Fruit fly (Drosophila melanogaster) whole organism, embryonic: ENCODE results near the gene Rpt5.

Experiments
- CG1024 ChIP-seq: fragments of 200-800 bp; sonication (Bioruptor generic); IDR thresholded peaks from 2 replicates; pipeline ENCODE4 v1.3.6; 2022; ENCODE audit warnings: missing biosample characterization, missing genetic modification characterization
- CG10543 ChIP-seq: fragments of 200-800 bp; sonication (Bioruptor generic); optimal IDR thresholded peaks from 3 replicates; lab custom pipeline; 2017; ENCODE audit warnings: missing biosample characterization, mild to moderate bottlenecking, missing genetic modification characterization, moderate library complexity
- CG11504 ChIP-seq: fragments of 200-800 bp; sonication (Bioruptor generic); optimal IDR thresholded peaks from 3 replicates; lab custom pipeline; 2019; ENCODE audit warnings: missing biosample characterization, mild to moderate bottlenecking, missing genetic modification characterization, moderate library complexity
- CG12299 ChIP-seq: fragments of 200-800 bp; sonication (Bioruptor generic); optimal IDR thresholded peaks from 2 replicates; lab custom pipeline; 2018; ENCODE audit warnings: missing biosample characterization, mild to moderate bottlenecking, missing genetic modification characterization
- CG12659 ChIP-seq: fragments of 200-800 bp; sonication (Bioruptor generic); optimal IDR thresholded peaks from 3 replicates; lab custom pipeline; 2017; ENCODE audit warnings: mild to moderate bottlenecking, missing biosample characterization, missing genetic modification reagents, missing genetic modification characterization
- CG12744 ChIP-seq: fragments of 200-800 bp; sonication (Bioruptor generic); optimal IDR thresholded peaks from 2 replicates; lab custom pipeline; 2016; ENCODE audit warnings: missing biosample characterization, missing genetic modification characterization
- CG15696 ChIP-seq: fragments of 200-800 bp; sonication (Bioruptor generic); optimal IDR thresholded peaks from 2 replicates; lab custom pipeline; 2019; ENCODE audit warnings: missing biosample characterization, mild to moderate bottlenecking, missing genetic modification characterization, moderate library complexity
- CG16815 ChIP-seq: fragments of 200-800 bp; sonication (Bioruptor generic); optimal IDR thresholded peaks from 3 replicates; lab custom pipeline; 2017; ENCODE audit warnings: missing biosample characterization, mild to moderate bottlenecking, missing genetic modification characterization
- CG18476 ChIP-seq: fragments of 200-800 bp; sonication (Bioruptor generic); optimal IDR thresholded peaks from 2 replicates; lab custom pipeline; 2016; ENCODE audit warnings: missing biosample characterization, mild to moderate bottlenecking, missing genetic modification characterization
- CG18599 ChIP-seq: fragments of 200-800 bp; sonication (Bioruptor generic); optimal IDR thresholded peaks from 3 replicates; lab custom pipeline; 2017; ENCODE audit warnings: missing biosample characterization, missing genetic modification characterization, mild to moderate bottlenecking, moderate library complexity, missing genetic modification reagents
- CG2202 ChIP-seq: fragments of 200-800 bp; sonication (Bioruptor generic); optimal IDR thresholded peaks from 2 replicates; lab custom pipeline; 2018; ENCODE audit warnings: missing biosample characterization, mild to moderate bottlenecking, missing genetic modification characterization
- CG3065 ChIP-seq: fragments of 200-800 bp; sonication (Bioruptor generic); optimal IDR thresholded peaks from 2 replicates; lab custom pipeline; 2016; ENCODE audit warnings: missing biosample characterization, missing genetic modification characterization
- CG3281 ChIP-seq: fragments of 200-800 bp; sonication (Bioruptor generic); optimal IDR thresholded peaks from 3 replicates; lab custom pipeline; 2017; ENCODE audit warnings: missing biosample characterization, mild to moderate bottlenecking, missing genetic modification characterization
- CG34376 ChIP-seq: fragments of 200-800 bp; sonication (Bioruptor generic); optimal IDR thresholded peaks from 2 replicates; lab custom pipeline; 2018; ENCODE audit warnings: missing biosample characterization, mild to moderate bottlenecking, missing genetic modification characterization
- CG6813 ChIP-seq: fragments of 200-800 bp; sonication (Bioruptor generic); optimal IDR thresholded peaks from 2 replicates; lab custom pipeline; 2017; ENCODE audit warnings: missing biosample characterization, missing genetic modification characterization, mild to moderate bottlenecking, moderate library complexity, missing genetic modification reagents
- CG7745 ChIP-seq: fragments of 200-800 bp; sonication (Bioruptor generic); optimal IDR thresholded peaks from 2 replicates; lab custom pipeline; 2018; ENCODE audit warnings: missing biosample characterization, mild to moderate bottlenecking, missing genetic modification characterization, moderate library complexity
- CG8944 ChIP-seq: fragments of 200-800 bp; sonication (Bioruptor generic); optimal IDR thresholded peaks from 3 replicates; lab custom pipeline; 2016; ENCODE audit warnings: missing biosample characterization, missing genetic modification characterization
- CTCF ChIP-seq: fragments of 200-800 bp; sonication (Bioruptor generic); optimal IDR thresholded peaks from 2 replicates; lab custom pipeline; 2017; ENCODE audit warnings: missing biosample characterization, mild to moderate bottlenecking, missing genetic modification characterization, moderate library complexity
- Dad ChIP-seq: fragments of 200-800 bp; sonication (Bioruptor generic); optimal IDR thresholded peaks from 3 replicates; lab custom pipeline; 2016; ENCODE audit warnings: missing biosample characterization, missing genetic modification characterization
- Doc2 ChIP-seq: fragments of 200-800 bp; sonication (Bioruptor generic); IDR thresholded peaks from 2 replicates; pipeline ENCODE4 v1.3.6; 2022; ENCODE audit warnings: missing biosample characterization, missing genetic modification characterization
- Dp ChIP-seq: fragments of 200-800 bp; sonication (Bioruptor generic); optimal IDR thresholded peaks from 2 replicates; lab custom pipeline; 2018; ENCODE audit warnings: missing biosample characterization, mild to moderate bottlenecking, missing genetic modification characterization, moderate library complexity
- Fer1 ChIP-seq: fragments of 200-800 bp; sonication (Bioruptor generic); optimal IDR thresholded peaks from 2 replicates; lab custom pipeline; 2017; ENCODE audit warnings: missing biosample characterization, mild to moderate bottlenecking, missing genetic modification characterization
- GATAe ChIP-seq: fragments of 200-800 bp; sonication (Bioruptor generic); conservative IDR thresholded peaks from 2 replicates; pipeline ENCODE4 v1.3.6; 2022; ENCODE audit warnings: missing biosample characterization, missing genetic modification characterization
- Hey ChIP-seq: fragments of 200-800 bp; sonication (Bioruptor generic); optimal IDR thresholded peaks from 3 replicates; lab custom pipeline; 2018; ENCODE audit warnings: missing biosample characterization, mild to moderate bottlenecking, missing genetic modification characterization
- HmgZ ChIP-seq: fragments of 200-800 bp; sonication (Bioruptor generic); optimal IDR thresholded peaks from 2 replicates; lab custom pipeline; 2018; ENCODE audit warnings: missing biosample characterization, mild to moderate bottlenecking, missing genetic modification characterization
- Med ChIP-seq: fragments of 200-800 bp; sonication (Bioruptor generic); peaks from one replicate; lab custom pipeline; 2016; ENCODE audit warnings: missing biosample characterization, missing genetic modification characterization, mild to moderate bottlenecking, inconsistent platforms, moderate library complexity
- Optix ChIP-seq: fragments of 200-800 bp; sonication (Bioruptor generic); IDR thresholded peaks from 3 replicates; pipeline ENCODE4 v1.3.6; 2022; ENCODE audit warnings: missing biosample characterization, missing genetic modification characterization
- Xrp1 ChIP-seq: fragments of 200-800 bp; sonication (Bioruptor generic); IDR thresholded peaks from 2 replicates; pipeline ENCODE4 v1.3.6; 2022; ENCODE audit warnings: missing biosample characterization, missing genetic modification characterization
- YL-1 ChIP-seq: fragments of 200-800 bp; sonication (Bioruptor generic); optimal IDR thresholded peaks from 3 replicates; lab custom pipeline; 2017; ENCODE audit warnings: missing biosample characterization, mild to moderate bottlenecking, missing genetic modification characterization
- ac ChIP-seq: fragments of 200-800 bp; sonication (Bioruptor generic); optimal IDR thresholded peaks from 3 replicates; lab custom pipeline; 2017; ENCODE audit warnings: missing biosample characterization, mild to moderate bottlenecking, missing genetic modification characterization
- ara ChIP-seq: fragments of 200-800 bp; sonication (Bioruptor generic); IDR thresholded peaks from 2 replicates; pipeline ENCODE4 v1.3.6; 2022; ENCODE audit warnings: missing biosample characterization, missing genetic modification characterization
- bsh ChIP-seq, 2 experiments: fragments of 200-800 bp; sonication (Bioruptor generic); optimal IDR thresholded peaks; 2 replicates each; lab custom pipeline; 2017 to 2018; ENCODE audit warnings: mild to moderate bottlenecking in 2 of 2, missing biosample characterization in 2 of 2, missing genetic modification characterization in 2 of 2, moderate library complexity in 1 of 2
- caup ChIP-seq: fragments of 200-800 bp; sonication (Bioruptor generic); optimal IDR thresholded peaks from 3 replicates; lab custom pipeline; 2017; ENCODE audit warnings: missing biosample characterization, mild to moderate bottlenecking, missing genetic modification characterization, moderate library complexity; ENCODE audit not compliant: severe bottlenecking
- crol ChIP-seq: fragments of 200-800 bp; sonication (Bioruptor generic); IDR thresholded peaks from 2 replicates; pipeline ENCODE4 v1.3.6; 2022; ENCODE audit warnings: missing biosample characterization, missing genetic modification characterization
- cwo ChIP-seq: fragments of 200-800 bp; sonication (Bioruptor generic); optimal IDR thresholded peaks from 3 replicates; lab custom pipeline; 2017; ENCODE audit warnings: missing biosample characterization, missing genetic modification characterization, mild to moderate bottlenecking, moderate library complexity, missing genetic modification reagents
- da ChIP-seq: fragments of 200-800 bp; sonication (Bioruptor generic); optimal IDR thresholded peaks from 2 replicates; lab custom pipeline; 2016; ENCODE audit warnings: missing biosample characterization, missing genetic modification characterization
- danr ChIP-seq: fragments of 200-800 bp; sonication (Bioruptor generic); IDR thresholded peaks from 2 replicates; pipeline ENCODE4 v1.3.6; 2022; ENCODE audit warnings: missing biosample characterization, missing genetic modification characterization
- dati ChIP-seq: fragments of 200-800 bp; sonication (Bioruptor generic); IDR thresholded peaks from 2 replicates; pipeline ENCODE4 v1.3.6; 2022; ENCODE audit warnings: missing biosample characterization, missing genetic modification characterization
- en ChIP-seq: fragments of 200-800 bp; sonication (Bioruptor generic); optimal IDR thresholded peaks from 2 replicates; lab custom pipeline; 2016; ENCODE audit warnings: missing biosample characterization, missing genetic modification characterization
- gem ChIP-seq: fragments of 200-800 bp; sonication (Bioruptor generic); optimal IDR thresholded peaks from 2 replicates; lab custom pipeline; 2019; ENCODE audit warnings: missing biosample characterization, mild to moderate bottlenecking, missing genetic modification characterization, moderate library complexity
- lab ChIP-seq: fragments of 200-800 bp; sonication (Bioruptor generic); optimal IDR thresholded peaks from 3 replicates; lab custom pipeline; 2017; ENCODE audit warnings: missing biosample characterization, missing genetic modification characterization, mild to moderate bottlenecking, moderate library complexity, missing genetic modification reagents
- nmo ChIP-seq: fragments of 200-800 bp; sonication (Bioruptor generic); optimal IDR thresholded peaks from 2 replicates; lab custom pipeline; 2018; ENCODE audit warnings: missing biosample characterization, mild to moderate bottlenecking, missing genetic modification characterization, moderate library complexity
- ranshi ChIP-seq: fragments of 200-800 bp; sonication (Bioruptor generic); IDR thresholded peaks from 2 replicates; pipeline ENCODE4 v1.3.6; 2022; ENCODE audit warnings: missing biosample characterization, missing genetic modification characterization
- repo ChIP-seq: fragments of 200-800 bp; sonication (Bioruptor generic); optimal IDR thresholded peaks from 2 replicates; lab custom pipeline; 2016; ENCODE audit warnings: missing biosample characterization, missing genetic modification characterization
- ro ChIP-seq: fragments of 200-800 bp; sonication (Bioruptor generic); IDR thresholded peaks from 2 replicates; pipeline ENCODE4 v1.3.6; 2022; ENCODE audit warnings: missing biosample characterization, missing genetic modification characterization
- sd ChIP-seq: fragments of 200-800 bp; sonication (Bioruptor generic); optimal IDR thresholded peaks from 3 replicates; lab custom pipeline; 2018; ENCODE audit warnings: missing biosample characterization, mild to moderate bottlenecking, missing genetic modification characterization, moderate library complexity
- sens ChIP-seq: fragments of 200-800 bp; sonication (Bioruptor generic); peaks from one replicate; lab custom pipeline; 2016; ENCODE audit warnings: missing biosample characterization, missing genetic modification characterization
- sima ChIP-seq: fragments of 200-800 bp; sonication (Bioruptor generic); optimal IDR thresholded peaks from 2 replicates; lab custom pipeline; 2016; ENCODE audit warnings: missing biosample characterization, missing genetic modification characterization
- slou ChIP-seq: fragments of 200-800 bp; sonication (Bioruptor generic); optimal IDR thresholded peaks from 3 replicates; lab custom pipeline; 2016; ENCODE audit warnings: missing biosample characterization, missing genetic modification characterization
- sug ChIP-seq: fragments of 200-800 bp; optimal IDR thresholded peaks from 2 replicates; lab custom pipeline; 2019; ENCODE audit warnings: missing biosample characterization, mild to moderate bottlenecking, missing genetic modification characterization, moderate library complexity
- trem ChIP-seq: fragments of 200-800 bp; optimal IDR thresholded peaks from 3 replicates; lab custom pipeline; 2019; ENCODE audit warnings: missing biosample characterization, mild to moderate bottlenecking, missing genetic modification characterization, moderate library complexity

Gene Rpt5

DNA sequence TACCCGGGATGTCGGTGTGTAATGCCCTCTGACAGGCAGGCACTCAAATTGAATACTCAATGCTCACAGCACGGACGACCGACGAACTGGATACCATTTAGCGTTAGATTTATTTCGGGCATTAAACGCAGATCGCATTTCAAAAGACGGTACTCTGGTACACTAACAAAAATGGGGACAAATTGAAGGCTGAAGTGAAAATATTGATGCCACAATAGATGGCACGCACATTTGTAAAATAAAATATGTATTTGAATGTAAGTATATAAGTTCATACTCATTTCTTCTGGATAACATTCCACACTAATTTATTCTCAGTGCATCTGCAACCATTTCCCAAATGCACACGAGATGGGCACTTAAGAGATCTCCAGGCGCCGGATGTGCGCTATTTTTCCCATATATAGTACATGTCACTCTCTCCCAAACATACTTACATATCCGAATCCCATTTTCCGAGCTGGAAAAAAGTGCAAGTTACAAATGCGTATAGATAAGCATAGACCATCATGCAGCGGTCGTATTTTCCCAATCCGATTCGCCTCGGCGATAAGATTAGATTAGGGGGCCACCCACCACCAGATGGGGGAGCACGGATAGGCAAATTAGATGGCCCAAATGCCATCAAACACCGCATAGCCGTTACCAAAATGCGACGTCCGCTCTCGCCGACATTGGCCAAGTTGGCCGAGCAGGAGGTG, 43.0 kb upstream of the Rpt5 start, which contains the start of gene CG10301 (continued):
- TF ChIP-seq Xrp1 (GFP tag; lab: Robert Waterston, UW) (peak; percentile 85), CG16815 (peak; percentile 63), CG18599 (GFP tag; lab: Kevin White, UChicago) (peak; percentile 32), Fer1 (GFP tag; lab: Kevin White, UChicago) (no peak), CG1024 (GFP tag; lab: Robert Waterston, UW) (peak; percentile 46; the same call in 1 of the 2 replicates), Optix (GFP tag; lab: Robert Waterston, UW) (no peak), nmo (GFP tag; lab: Kevin White, UChicago) (peak; percentile 76), en (no peak), sima (GFP tag; lab: Kevin White, UChicago) (no peak), ara (GFP tag; lab: Robert Waterston, UW) (peak; percentile 84), CG2202 (tag; lab: Kevin White, UChicago) (peak; percentile 54), dati (GFP tag; lab: Robert Waterston, UW) (no peak), CG3065 (GFP tag; lab: Kevin White, UChicago) (peak; percentile 43), repo (GFP tag; lab: Kevin White, UChicago) (no peak), da (GFP tag; lab: Kevin White, UChicago) (no peak), gem (tag; lab: Kevin White, UChicago) (peak; percentile 76), Dp (GFP tag; lab: Kevin White, UChicago) (no peak), slou (GFP tag; lab: Kevin White, UChicago) (no peak), CG3281 (GFP tag; lab: Kevin White, UChicago) (no peak), danr (GFP tag; lab: Robert Waterston, UW) (no peak), CG12744 (GFP tag; lab: Kevin White, UChicago) (no peak), bsh (GFP tag; optimal IDR thresholded peaks at IDR 0.05; lab: Kevin White, UChicago) (peak in 1 of 2 experiments; percentile 81), CG15696 (tag; lab: Kevin White, UChicago) (peak; percentile 89), Dad (peak; percentile 27), crol (GFP tag; lab: Robert Waterston, UW) (no peak), cwo (no peak), Hey (tag; lab: Kevin White, UChicago) (no peak), CG12659 (GFP tag; lab: Kevin White, UChicago) (peak; percentile 27), caup (GFP tag; lab: Kevin White, UChicago) (no peak), CG6813 (GFP tag; lab: Kevin White, UChicago) (peak; percentile 29), Doc2 (GFP tag; lab: Robert Waterston, UW) (no peak), CG18476 (GFP tag; lab: Kevin White, UChicago) (peak; percentile 32), CG11504 (tag; lab: Kevin White, UChicago) (peak; percentile 67), CG12299 (tag; lab: Kevin White, UChicago) (no peak), ac (GFP tag; lab: Kevin White, UChicago) (peak; percentile 61), ro (GFP tag; lab: Robert Waterston, UW) (no peak)

DNA sequence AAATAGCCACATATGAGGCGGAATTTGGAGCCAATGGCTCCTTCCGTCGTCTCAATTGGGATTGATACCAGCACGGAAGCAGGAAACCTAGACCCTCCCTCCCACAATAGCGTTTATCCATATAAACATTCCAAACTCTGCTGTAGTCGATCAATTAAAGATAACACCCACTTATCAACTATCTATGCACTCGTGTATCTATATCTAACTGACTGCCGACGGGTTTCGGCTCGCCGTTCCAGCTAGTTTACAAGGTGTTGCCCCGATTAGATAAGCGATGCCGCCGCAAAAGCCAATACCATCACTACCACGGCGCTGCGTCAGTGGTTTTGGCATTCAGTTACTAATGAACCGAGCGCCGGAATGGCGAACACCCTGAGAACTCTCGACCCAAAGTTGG, 41.5 kb upstream of the Rpt5 start, which contains the start of gene CG10300:
CG10300 (plus strand) TSS at position 333 of the 400 bp plus-strand sequence.
- TF ChIP-seq YL-1 (no peak), Med (GFP tag; lab: Kevin White, UChicago) (peak; percentile 39), CTCF (GFP tag; lab: Kevin White, UChicago) (no peak), CG7745 (tag; lab: Kevin White, UChicago) (no peak), CG34376 (peak; percentile 53), sens (peak; percentile 71), CG10543 (GFP tag; lab: Kevin White, UChicago) (peak; percentile 11), sug (tag; lab: Kevin White, UChicago) (peak; percentile 52), sd (tag; lab: Kevin White, UChicago) (peak; percentile 64), lab (GFP tag; lab: Kevin White, UChicago) (peak; percentile 65), CG8944 (no peak), ranshi (GFP tag; lab: Robert Waterston, UW) (0 out of 2 replicates have a peak, but pooled peaks have one; percentile 24), GATAe (GFP tag; lab: Robert Waterston, UW) (peak; percentile 74), trem (tag; lab: Kevin White, UChicago) (no peak), HmgZ (tag; lab: Kevin White, UChicago) (no peak)
